Fruit fly (Drosophila melanogaster): ENCODE results near the gene CG42263.

DNA sequence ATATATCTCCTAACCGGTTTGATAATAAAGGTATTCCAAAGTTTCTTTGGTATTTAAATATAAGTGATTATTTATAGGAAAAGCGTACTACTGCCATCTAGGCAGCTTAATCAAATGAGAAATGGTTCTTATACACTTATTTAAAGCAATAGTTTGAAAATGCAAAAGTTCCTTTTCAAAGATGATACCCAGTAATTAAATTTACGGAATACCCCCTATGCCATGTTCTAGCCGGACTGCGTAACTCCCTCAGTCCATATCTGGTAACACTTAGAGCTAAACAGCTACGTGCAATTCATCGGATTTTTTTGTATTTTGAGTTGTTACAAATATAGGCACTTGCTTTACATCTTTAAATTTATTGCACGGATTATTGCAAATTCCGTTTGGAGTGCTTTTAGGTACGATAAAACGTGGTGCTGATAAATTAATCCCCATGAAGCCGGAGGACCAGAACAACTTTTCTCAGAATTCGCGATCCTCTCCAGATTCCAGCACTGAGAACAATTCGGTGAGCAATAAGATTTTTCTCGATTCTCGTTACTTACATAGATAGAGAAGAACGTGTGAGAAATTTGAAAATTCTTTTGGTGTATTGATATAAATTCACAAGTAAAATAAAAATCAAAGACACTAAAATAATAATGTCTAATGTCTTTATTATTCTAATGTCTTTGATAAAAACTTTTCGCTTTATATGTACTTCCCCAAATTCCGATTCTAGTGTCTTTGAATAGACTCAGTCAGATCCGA is 47.1 kb upstream of the CG42263 start, which contains the start of gene CG7668:
- TF ChIP-seq EcR (GFP tag; optimal IDR thresholded peaks at IDR 0.05) (no peak), psq (optimal IDR thresholded peaks at IDR 0.05) (no peak), CG8478 (optimal IDR thresholded peaks at IDR 0.05) (no peak)
